Worm (Caenorhabditis elegans): ENCODE results near the gene F59B10.6.

The F59B10.6 gene

ce11 chrII:10543457-10544137 lies 19.3 kb upstream of the F59B10.6 start (continued):
- 0 out of 2 replicates have a peak, but pooled peaks have one; percentile 3 for TF ChIP-seq madf-9 (GFP tag; conservative IDR thresholded peaks at IDR 0.05)
- TF ChIP-seq lir-3 (tag; optimal IDR thresholded peaks at IDR 0.05): no peak
- 0 out of 2 replicates have a peak, but pooled peaks have one; percentile 50 for TF ChIP-seq tra-1 (GFP tag; IDR thresholded peaks at IDR 0.05)
- no peak for TF ChIP-seq rbr-2 (tag; optimal IDR thresholded peaks at IDR 0.05)
- no peak for TF ChIP-seq spr-1 (tag; optimal IDR thresholded peaks at IDR 0.05)
- peak; percentile 52 for TF ChIP-seq lim-7 (GFP tag; IDR thresholded peaks at IDR 0.05)
- TF ChIP-seq nhr-102 (tag; optimal IDR thresholded peaks at IDR 0.05): no peak
- TF ChIP-seq mxl-3 (GFP tag; optimal IDR thresholded peaks at IDR 0.05): peak; percentile 53
- TF ChIP-seq mxl-2 (GFP tag; conservative IDR thresholded peaks at IDR 0.05): no peak
- TF ChIP-seq mep-1 (tag; optimal IDR thresholded peaks at IDR 0.05): peak; percentile 17
- TF ChIP-seq T20F7.1 (GFP tag; optimal IDR thresholded peaks at IDR 0.05): peak; percentile 35
- no peak for TF ChIP-seq ZK337.2 (GFP tag; IDR thresholded peaks at IDR 0.05)
- TF ChIP-seq lsy-2 (tag; optimal IDR thresholded peaks at IDR 0.05): peak in 1 of 2 experiments; percentile 2

- TF ChIP-seq mes-2 (tag; optimal IDR thresholded peaks at IDR 0.05; ENCODE audit: poor library complexity, severe bottlenecking) (peak; percentile 21), fos-1 (tag; optimal IDR thresholded peaks at IDR 0.05) (no peak), zfp-3 (GFP tag; conservative IDR thresholded peaks at IDR 0.05) (no peak; the same call in 1 of the 2 replicates), vab-7 (GFP tag; IDR thresholded peaks at IDR 0.05) (0 out of 2 replicates have a peak, but pooled peaks have one; percentile 9), mxl-3 (GFP tag; optimal IDR thresholded peaks at IDR 0.05) (no peak), lir-3 (tag; optimal IDR thresholded peaks at IDR 0.05) (no peak), lin-29 (GFP tag; IDR thresholded peaks at IDR 0.05) (peak; percentile 52), T26A8.4 (GFP tag; IDR thresholded peaks at IDR 0.05) (peak; percentile 51), dve-1 (tag; optimal IDR thresholded peaks at IDR 0.05; ENCODE audit: insufficient read depth) (peak; percentile 2), lim-7 (GFP tag; IDR thresholded peaks at IDR 0.05) (peak; percentile 62; the same call in 1 of the 2 replicates), dmd-6 (GFP tag; IDR thresholded peaks at IDR 0.05) (peak; percentile 16; the same call in 1 of the 2 replicates), lin-38 (GFP tag; IDR thresholded peaks at IDR 0.05) (peak; percentile 42), nhr-237 (tag; optimal IDR thresholded peaks at IDR 0.05) (no peak), tag-97 (GFP tag; IDR thresholded peaks at IDR 0.05) (peak; percentile 11; the same call in 1 of the 2 replicates), nhr-77 (tag; optimal IDR thresholded peaks at IDR 0.05) (no peak), lin-1 (GFP tag; IDR thresholded peaks at IDR 0.05) (no peak; the same call in none of the 2 replicates), egl-43 (GFP tag; IDR thresholded peaks at IDR 0.05) (peak; percentile 87), zfp-2 (tag; optimal IDR thresholded peaks at IDR 0.05) (no peak), D1046.2 (GFP tag; IDR thresholded peaks at IDR 0.05) (peak; percentile 57; the same call in 1 of the 2 replicates), spr-3 (GFP tag; optimal IDR thresholded peaks at IDR 0.05) (peak; percentile 36), gei-8 (GFP tag; optimal IDR thresholded peaks at IDR 0.05) (peak; percentile 1), unc-130 (GFP tag; optimal IDR thresholded peaks at IDR 0.05) (no peak), nhr-25 (tag; optimal IDR thresholded peaks at IDR 0.05; ENCODE audit: borderline replicate concordance, insufficient read depth) (peak; percentile 72), set-16 (GFP tag; IDR thresholded peaks at IDR 0.05) (no peak), nhr-111 (GFP tag; optimal IDR thresholded peaks at IDR 0.05) (no peak), attf-4 (tag; optimal IDR thresholded peaks at IDR 0.05) (peak; percentile 22), spr-1 (tag; optimal IDR thresholded peaks at IDR 0.05) (no peak), nhr-102 (tag; optimal IDR thresholded peaks at IDR 0.05) (no peak), nhr-6 (tag; optimal IDR thresholded peaks at IDR 0.05) (peak; percentile 4), mdl-1 (tag; optimal IDR thresholded peaks at IDR 0.05) (peak in 1 of 2 experiments; percentile 7), ctbp-1 (GFP tag; IDR thresholded peaks at IDR 0.05) (peak; percentile 67; the same call in 1 of the 2 replicates), aha-1 (tag) (peak; percentile 88), mep-1 (tag; optimal IDR thresholded peaks at IDR 0.05) (peak; percentile 53), php-3 (GFP tag; IDR thresholded peaks at IDR 0.05) (peak; percentile 51; the same call in 1 of the 2 replicates), ceh-20 (GFP tag; IDR thresholded peaks at IDR 0.05) (peak; percentile 74), F26F4.8 (GFP tag; conservative IDR thresholded peaks at IDR 0.05) (0 out of 2 replicates have a peak, but pooled peaks have one; percentile 6), snpc-1.2 (GFP tag; IDR thresholded peaks at IDR 0.05) (peak; percentile 70), tra-1 (GFP tag; IDR thresholded peaks at IDR 0.05) (peak; percentile 39; the same call in 1 of the 2 replicates)
These were observed 18.6 kb upstream of the F59B10.6 start for ce11 chrII:10542654-10543456.

Measured in whole organism, L4 larva.